Worm (Caenorhabditis elegans) whole organism, late embryonic: ENCODE measurements around the gene C06G4.6.

ENCODE experiments used
- ceh-24 ChIP-seq: sonication (generic microtip); optimal IDR thresholded peaks from 2 replicates; lab custom pipeline; 2016; ENCODE audit warnings: mild to moderate bottlenecking, missing genetic modification characterization, missing compliant biosample characterization
- ceh-45 ChIP-seq: fragments of 200-800 bp; sonication (Bioruptor generic); IDR thresholded peaks from 2 replicates; pipeline ENCODE4 v1.3.6; 2022; ENCODE audit warnings: missing genetic modification reagents, missing genetic modification characterization, missing compliant biosample characterization
- dmd-4 ChIP-seq: sonication (generic microtip); optimal IDR thresholded peaks from 2 replicates; lab custom pipeline; 2016; ENCODE audit warnings: borderline replicate concordance, missing genetic modification characterization, missing compliant biosample characterization
- ets-4 ChIP-seq: sonication (generic microtip); optimal IDR thresholded peaks from 2 replicates; lab custom pipeline; 2016; ENCODE audit warnings: missing genetic modification characterization, missing compliant biosample characterization
- fax-1 ChIP-seq: sonication (generic microtip); optimal IDR thresholded peaks from 2 replicates; lab custom pipeline; 2016; ENCODE audit warnings: missing genotype, missing genetic modification characterization, missing compliant biosample characterization
- fkh-10 ChIP-seq: fragments of 150-350 bp; optimal IDR thresholded peaks from 2 replicates; lab custom pipeline; 2014; ENCODE audit warnings: missing biosample characterization, missing genetic modification reagents, missing genetic modification characterization
- syd-9 ChIP-seq: sonication (generic microtip); optimal IDR thresholded peaks from 2 replicates; lab custom pipeline; 2016; ENCODE audit warnings: mild to moderate bottlenecking, missing genetic modification characterization, moderate library complexity, missing compliant biosample characterization

DNA sequence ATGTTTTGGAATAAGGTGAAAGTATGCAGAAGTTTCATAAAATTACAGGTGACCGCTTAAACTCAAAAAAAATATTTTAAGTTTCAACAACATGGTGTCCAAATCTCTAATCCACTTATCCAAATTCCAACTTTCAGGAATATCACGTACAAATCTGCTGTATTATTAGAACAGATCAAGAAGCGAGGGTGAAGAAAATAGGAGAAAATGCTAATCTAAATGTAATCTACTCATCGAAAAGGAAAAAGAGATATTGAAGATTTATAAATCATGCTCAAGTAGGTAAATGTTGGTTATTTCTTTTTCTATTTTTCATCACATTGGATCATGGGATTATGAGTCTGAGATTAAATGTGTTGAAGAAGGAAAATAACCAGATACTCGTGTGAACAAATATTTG is 2.6 kb upstream of the C06G4.6 start:
- TF ChIP-seq fkh-10 (GFP tag; lab: Kevin White, UChicago) (no peak), fax-1 (no peak), dmd-4 (tag; lab: Kevin White, UChicago) (no peak), ceh-45 (GFP tag; lab: Robert Waterston, UW) (no peak), ets-4 (tag; lab: Kevin White, UChicago) (no peak), syd-9 (tag; lab: Kevin White, UChicago) (no peak), ceh-24 (tag; lab: Kevin White, UChicago) (no peak)
